Worm (Caenorhabditis elegans) whole organism, L3 larva: ENCODE results near the gene rsp-4.

ENCODE experiments used
- R02D3.7 ChIP-seq: fragments of 150-350 bp; optimal IDR thresholded peaks from 2 replicates; lab custom pipeline; 2014; ENCODE audit warnings: missing biosample characterization, missing genetic modification characterization
- ZK546.5 ChIP-seq: sonication (generic microtip); optimal IDR thresholded peaks from 2 replicates; lab custom pipeline; 2017; ENCODE audit warnings: missing biosample characterization, missing genetic modification characterization
- aly-2 ChIP-seq: fragments of 150-350 bp; optimal IDR thresholded peaks from 2 replicates; lab custom pipeline; 2014; ENCODE audit warnings: missing biosample characterization, missing genetic modification characterization
- ama-1 ChIP-seq: fragments of 150-350 bp; optimal IDR thresholded peaks from 2 replicates; lab custom pipeline; 2018
- ceh-16 ChIP-seq: sonication (generic microtip); optimal IDR thresholded peaks from 2 replicates; lab custom pipeline; 2017; ENCODE audit warnings: missing biosample characterization, missing genetic modification characterization
- ceh-28 ChIP-seq: fragments of 150-350 bp; optimal IDR thresholded peaks from 2 replicates; lab custom pipeline; 2014; ENCODE audit warnings: missing biosample characterization, missing genetic modification reagents, missing genetic modification characterization
- ceh-82 ChIP-seq: fragments of 150-350 bp; optimal IDR thresholded peaks from 2 replicates; lab custom pipeline; 2014; ENCODE audit warnings: missing biosample characterization, missing genetic modification characterization
- ceh-9 ChIP-seq: sonication (generic microtip); optimal IDR thresholded peaks from 2 replicates; lab custom pipeline; 2018; ENCODE audit warnings: missing biosample characterization, missing genetic modification characterization
- daf-12 ChIP-seq: fragments of 150-350 bp; optimal IDR thresholded peaks from 2 replicates; lab custom pipeline; 2014; ENCODE audit warnings: missing biosample characterization, missing genetic modification reagents, missing genetic modification characterization
- egl-27 ChIP-seq: sonication (generic microtip); optimal IDR thresholded peaks from 4 replicates; lab custom pipeline; 2017; ENCODE audit warnings: missing biosample characterization, missing genetic modification reagents, missing genetic modification characterization
- egl-5 ChIP-seq: fragments of 150-350 bp; optimal IDR thresholded peaks from 2 replicates; lab custom pipeline; 2017; ENCODE audit warnings: missing biosample characterization, missing genetic modification reagents, missing genetic modification characterization, inconsistent platforms
- elt-2 ChIP-seq: sonication (generic microtip); optimal IDR thresholded peaks from 2 replicates; lab custom pipeline; 2016; ENCODE audit warnings: missing genetic modification reagents, mild to moderate bottlenecking, missing genetic modification characterization, missing compliant biosample characterization
- elt-3 ChIP-seq, 3 experiments: fragments of 150-350 bp in 1 of 3; sonication (generic microtip) in 2 of 3; optimal IDR thresholded peaks; 2 replicates in 2 of 3; 4 replicates in 1 of 3; lab custom pipeline; 2014 to 2017; ENCODE audit warnings: missing biosample characterization in 3 of 3, missing genetic modification characterization in 3 of 3
- eor-1 ChIP-seq, 2 experiments: fragments of 150-350 bp; optimal IDR thresholded peaks; 2 replicates each; lab custom pipeline; 2014 to 2018; ENCODE audit warnings: missing biosample characterization in 2 of 2, missing genetic modification characterization in 2 of 2
- fkh-10 ChIP-seq: sonication (generic microtip); optimal IDR thresholded peaks from 2 replicates; lab custom pipeline; 2017; ENCODE audit warnings: missing biosample characterization, missing genetic modification reagents, missing genetic modification characterization
- fkh-2 ChIP-seq: fragments of 150-350 bp; optimal IDR thresholded peaks from 2 replicates; lab custom pipeline; 2014; ENCODE audit warnings: missing biosample characterization, missing genetic modification reagents, missing genetic modification characterization
- fos-1 ChIP-seq: fragments of 150-350 bp; optimal IDR thresholded peaks from 2 replicates; lab custom pipeline; 2014; ENCODE audit warnings: missing biosample characterization, missing genetic modification characterization
- hmg-11 ChIP-seq: sonication (generic microtip); optimal IDR thresholded peaks from 2 replicates; lab custom pipeline; 2016; ENCODE audit warnings: missing genetic modification characterization, missing compliant biosample characterization
- jun-1 ChIP-seq: fragments of 150-350 bp; optimal IDR thresholded peaks from 2 replicates; lab custom pipeline; 2014; ENCODE audit warnings: missing biosample characterization, missing genetic modification reagents, missing genetic modification characterization
- lin-15B ChIP-seq: fragments of 150-350 bp; optimal IDR thresholded peaks from 2 replicates; lab custom pipeline; 2014; ENCODE audit warnings: missing biosample characterization, missing genetic modification characterization
- lin-39 ChIP-seq: fragments of 150-350 bp; optimal IDR thresholded peaks from 2 replicates; lab custom pipeline; 2018; ENCODE audit warnings: missing biosample characterization, missing genetic modification reagents, missing genetic modification characterization
- lsy-12 ChIP-seq: sonication (generic microtip); optimal IDR thresholded peaks from 2 replicates; lab custom pipeline; 2016; ENCODE audit warnings: mild to moderate bottlenecking, missing genetic modification characterization, missing compliant biosample characterization
- mdl-1 ChIP-seq: fragments of 150-350 bp; optimal IDR thresholded peaks from 2 replicates; lab custom pipeline; 2014; ENCODE audit warnings: missing biosample characterization, missing genetic modification characterization
- mml-1 ChIP-seq: fragments of 150-350 bp; sonication (generic microtip); optimal IDR thresholded peaks from 3 replicates; lab custom pipeline; 2014; ENCODE audit warnings: missing biosample characterization, missing genetic modification characterization
- nfya-1 ChIP-seq: sonication (generic microtip); optimal IDR thresholded peaks from 2 replicates; lab custom pipeline; 2017; ENCODE audit warnings: missing genetic modification characterization, mild to moderate bottlenecking, missing compliant biosample characterization, antibody characterized with exemption, moderate library complexity; ENCODE audit not compliant: insufficient read depth
- nhr-11 ChIP-seq: fragments of 150-350 bp; optimal IDR thresholded peaks from 2 replicates; lab custom pipeline; 2014; ENCODE audit warnings: missing biosample characterization, missing genetic modification characterization
- nhr-12 ChIP-seq: fragments of 150-350 bp; optimal IDR thresholded peaks from 2 replicates; lab custom pipeline; 2014; ENCODE audit warnings: missing biosample characterization, missing genetic modification characterization
- nhr-23 ChIP-seq: fragments of 150-350 bp; optimal IDR thresholded peaks from 2 replicates; lab custom pipeline; 2014; ENCODE audit warnings: missing biosample characterization, missing genetic modification reagents, missing genetic modification characterization
- nhr-237 ChIP-seq: fragments of 150-350 bp; optimal IDR thresholded peaks from 2 replicates; lab custom pipeline; 2014; ENCODE audit warnings: missing biosample characterization, missing genetic modification characterization
- nhr-25 ChIP-seq: sonication (generic microtip); optimal IDR thresholded peaks from 2 replicates; lab custom pipeline; 2017; ENCODE audit warnings: missing biosample characterization, missing genetic modification characterization
- nhr-28 ChIP-seq: fragments of 150-350 bp; optimal IDR thresholded peaks from 2 replicates; lab custom pipeline; 2014; ENCODE audit warnings: missing biosample characterization, missing genetic modification characterization
- nhr-43 ChIP-seq: sonication (generic microtip); optimal IDR thresholded peaks from 2 replicates; lab custom pipeline; 2016; ENCODE audit warnings: mild to moderate bottlenecking, missing genetic modification characterization, missing compliant biosample characterization; ENCODE audit not compliant: poor library complexity, severe bottlenecking
- nhr-67 ChIP-seq: fragments of 150-350 bp; optimal IDR thresholded peaks from 2 replicates; lab custom pipeline; 2014; ENCODE audit warnings: missing biosample characterization, missing genetic modification characterization
- nhr-76 ChIP-seq: fragments of 150-350 bp; sonication (generic microtip); optimal IDR thresholded peaks from 5 replicates; lab custom pipeline; 2014; ENCODE audit warnings: missing biosample characterization, missing genetic modification characterization
- nhr-77 ChIP-seq: fragments of 150-350 bp; optimal IDR thresholded peaks from 2 replicates; lab custom pipeline; 2014; ENCODE audit warnings: missing biosample characterization, missing genetic modification characterization
- pha-4 ChIP-seq: fragments of 150-350 bp; optimal IDR thresholded peaks from 2 replicates; lab custom pipeline; 2014; ENCODE audit warnings: missing biosample characterization, missing genetic modification reagents, missing genetic modification characterization
- pqm-1 ChIP-seq: fragments of 150-350 bp; optimal IDR thresholded peaks from 2 replicates; lab custom pipeline; 2017; ENCODE audit warnings: missing biosample characterization, missing genetic modification characterization, inconsistent platforms
- sea-2 ChIP-seq: fragments of 150-350 bp; sonication (generic microtip); optimal IDR thresholded peaks from 4 replicates; lab custom pipeline; 2014; ENCODE audit warnings: missing biosample characterization, missing genetic modification reagents, missing genetic modification characterization
- skn-1 ChIP-seq: fragments of 150-350 bp; optimal IDR thresholded peaks from 2 replicates; lab custom pipeline; 2014; ENCODE audit warnings: missing biosample characterization, missing genetic modification characterization
- snpc-4 ChIP-seq: fragments of 150-350 bp; optimal IDR thresholded peaks from 2 replicates; lab custom pipeline; 2014; ENCODE audit warnings: missing biosample characterization, missing genetic modification characterization
- tbx-2 ChIP-seq: sonication (generic microtip); optimal IDR thresholded peaks from 2 replicates; lab custom pipeline; 2016; ENCODE audit warnings: mild to moderate bottlenecking, missing genetic modification characterization, missing compliant biosample characterization
- unc-39 ChIP-seq: sonication (generic microtip); optimal IDR thresholded peaks from 4 replicates; lab custom pipeline; 2017; ENCODE audit warnings: missing biosample characterization, missing genetic modification characterization
- unc-62 ChIP-seq: fragments of 150-350 bp; sonication (generic microtip); optimal IDR thresholded peaks from 4 replicates; lab custom pipeline; 2014; ENCODE audit warnings: missing biosample characterization, missing genetic modification reagents, missing genetic modification characterization
- zag-1 ChIP-seq: fragments of 150-350 bp; optimal IDR thresholded peaks from 2 replicates; lab custom pipeline; 2014; ENCODE audit warnings: missing biosample characterization, missing genetic modification characterization
- ztf-11 ChIP-seq: fragments of 150-350 bp; optimal IDR thresholded peaks from 2 replicates; lab custom pipeline; 2014; ENCODE audit warnings: missing biosample characterization, missing genetic modification characterization
- ztf-4 ChIP-seq: fragments of 150-350 bp; optimal IDR thresholded peaks from 2 replicates; lab custom pipeline; 2014; ENCODE audit warnings: missing biosample characterization, missing genetic modification characterization

The rsp-4 gene

ce11 chrII:5339547-5339946, 49.1 kb downstream of the rsp-4 start:
- TF ChIP-seq ama-1 (lab: Kevin White, UChicago) (no peak), elt-2 (tag; lab: Kevin White, UChicago) (peak; percentile 2)

- TF ChIP-seq ztf-11 (no peak), R02D3.7 (tag; lab: Kevin White, UChicago) (no peak), snpc-4 (tag; lab: Kevin White, UChicago) (peak; percentile 1), unc-62 (GFP tag; lab: Kevin White, UChicago) (no peak), nhr-76 (tag; lab: Kevin White, UChicago) (no peak), elt-2 (tag; lab: Kevin White, UChicago) (peak; percentile 85), tbx-2 (tag; lab: Kevin White, UChicago) (no peak), lin-39 (no peak), nhr-23 (tag; lab: Kevin White, UChicago) (no peak), skn-1 (tag; lab: Kevin White, UChicago) (peak; percentile 63), ama-1 (lab: Kevin White, UChicago) (no peak), ceh-9 (no peak), ceh-16 (tag; lab: Kevin White, UChicago) (no peak), nhr-28 (tag; lab: Kevin White, UChicago) (no peak), ztf-4 (tag; lab: Kevin White, UChicago) (no peak), unc-39 (tag; lab: Kevin White, UChicago) (no peak), mdl-1 (tag; lab: Kevin White, UChicago) (no peak), nhr-11 (tag; lab: Kevin White, UChicago) (no peak), nhr-237 (tag; lab: Kevin White, UChicago) (no peak), pqm-1 (tag; lab: Kevin White, UChicago) (peak; percentile 48), fos-1 (tag; lab: Kevin White, UChicago) (no peak), fkh-10 (GFP tag; lab: Kevin White, UChicago) (no peak), elt-3 (tag; optimal IDR thresholded peaks at IDR 0.05; lab: Kevin White, UChicago) (no peak), egl-27 (tag; lab: Kevin White, UChicago) (no peak), nhr-25 (tag; lab: Kevin White, UChicago) (no peak), fkh-2 (tag; lab: Kevin White, UChicago) (no peak), ceh-82 (tag; lab: Kevin White, UChicago) (no peak), egl-5 (tag; lab: Kevin White, UChicago) (no peak), eor-1 (tag; optimal IDR thresholded peaks at IDR 0.05; lab: Kevin White, UChicago) (no peak), nhr-12 (tag; lab: Kevin White, UChicago) (no peak), ceh-28 (tag; lab: Kevin White, UChicago) (no peak), ZK546.5 (tag; lab: Kevin White, UChicago) (no peak), aly-2 (tag; lab: Kevin White, UChicago) (no peak), daf-12 (tag; lab: Kevin White, UChicago) (no peak), nhr-77 (tag; lab: Kevin White, UChicago) (no peak), pha-4 (peak; percentile 98), mml-1 (tag; lab: Kevin White, UChicago) (no peak), jun-1 (peak; percentile 78), lin-15B (tag; lab: Kevin White, UChicago) (no peak), nfya-1 (peak; percentile 31), lsy-12 (no peak), zag-1 (no peak)
- TF ChIP-seq, all 47 proteins: peak for 7
These were observed 50.3 kb downstream of the rsp-4 start for ce11 chrII:5338301-5338700.

ce11 chrII:5337495-5337840, 51.2 kb downstream of the rsp-4 start:
- TF ChIP-seq nhr-67 (tag; lab: Kevin White, UChicago), result no peak
- no peak for TF ChIP-seq nhr-237 (tag; lab: Kevin White, UChicago)
- no peak for TF ChIP-seq ceh-16 (tag; lab: Kevin White, UChicago)
- no peak for TF ChIP-seq hmg-11 (tag; lab: Kevin White, UChicago)
- TF ChIP-seq fkh-10 (GFP tag; lab: Kevin White, UChicago), result no peak
- no peak for TF ChIP-seq ceh-82 (tag; lab: Kevin White, UChicago)
- no peak for TF ChIP-seq zag-1
- peak; percentile 38 for TF ChIP-seq pha-4
- peak; percentile 7 for TF ChIP-seq nfya-1
- no peak for TF ChIP-seq mml-1 (tag; lab: Kevin White, UChicago)
- no peak for TF ChIP-seq nhr-23 (tag; lab: Kevin White, UChicago)
- TF ChIP-seq nhr-11 (tag; lab: Kevin White, UChicago), result no peak
- TF ChIP-seq nhr-43 (tag; lab: Kevin White, UChicago), result no peak
- TF ChIP-seq ceh-9, result no peak
- no peak for TF ChIP-seq lsy-12
- no peak for TF ChIP-seq lin-15B (tag; lab: Kevin White, UChicago)
- no peak for TF ChIP-seq egl-27 (tag; lab: Kevin White, UChicago)
- peak; percentile 2 for TF ChIP-seq jun-1
- TF ChIP-seq ztf-4 (tag; lab: Kevin White, UChicago), result no peak
- TF ChIP-seq unc-62 (GFP tag; lab: Kevin White, UChicago), result no peak
- TF ChIP-seq aly-2 (tag; lab: Kevin White, UChicago), result no peak
- no peak for TF ChIP-seq sea-2
- TF ChIP-seq elt-3 (tag; optimal IDR thresholded peaks at IDR 0.05; lab: Kevin White, UChicago), result no peak
- peak; percentile 55 for TF ChIP-seq elt-2 (tag; lab: Kevin White, UChicago)
- TF ChIP-seq nhr-76 (tag; lab: Kevin White, UChicago), result no peak
- no peak for TF ChIP-seq R02D3.7 (tag; lab: Kevin White, UChicago)
- TF ChIP-seq fos-1 (tag; lab: Kevin White, UChicago), result peak; percentile 75
- no peak for TF ChIP-seq daf-12 (tag; lab: Kevin White, UChicago)
